Fruit fly (Drosophila melanogaster): ENCODE results near the gene CG2217.
A peak's percentile ranks its signal among the peaks of the same experiment; 100 is the strongest.

Gene CG2217

dm6 chr3R:30385531-30385930 is 37.2 kb downstream of the CG2217 start:
- no peak for TF ChIP-seq ey (GFP tag; optimal IDR thresholded peaks at IDR 0.05)
- TF ChIP-seq Rel (GFP tag; optimal IDR thresholded peaks at IDR 0.05) = no peak
- peak; percentile 51 for TF ChIP-seq Rel (tag; optimal IDR thresholded peaks at IDR 0.05)
- no peak for TF ChIP-seq lola (GFP tag; optimal IDR thresholded peaks at IDR 0.05)
- no peak for TF ChIP-seq GATAd (GFP tag; optimal IDR thresholded peaks at IDR 0.05)
- no peak for TF ChIP-seq N (GFP tag; optimal IDR thresholded peaks at IDR 0.05)

DNA sequence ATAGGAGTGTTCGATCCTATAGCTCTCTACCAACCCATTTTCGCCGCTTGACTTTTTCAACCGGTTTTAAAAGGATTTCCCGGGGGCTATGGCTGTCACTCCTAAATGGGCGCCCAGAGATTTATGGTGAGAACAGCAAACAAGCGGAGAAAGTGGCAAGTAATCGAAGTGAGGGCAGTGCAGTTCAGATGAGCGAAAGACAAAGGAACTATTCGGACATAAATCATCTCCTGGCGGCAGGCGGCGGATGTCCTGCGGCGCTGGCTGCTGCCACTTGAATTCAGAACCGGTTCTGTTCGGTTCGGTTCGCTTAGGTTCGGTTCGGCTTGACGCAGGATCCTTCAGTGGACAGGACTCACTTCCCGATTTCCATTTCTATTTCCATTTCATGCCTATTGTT is 39.6 kb downstream of the CG2217 start:
- TF ChIP-seq Hr78 (GFP tag; optimal IDR thresholded peaks at IDR 0.05) (no peak), Myc (optimal IDR thresholded peaks at IDR 0.05) (no peak), brk (GFP tag; optimal IDR thresholded peaks at IDR 0.05) (no peak)

Data from whole organism, wandering third instar larva.